Fruit fly (Drosophila melanogaster): ENCODE data around the gene GstD4.

DNA sequence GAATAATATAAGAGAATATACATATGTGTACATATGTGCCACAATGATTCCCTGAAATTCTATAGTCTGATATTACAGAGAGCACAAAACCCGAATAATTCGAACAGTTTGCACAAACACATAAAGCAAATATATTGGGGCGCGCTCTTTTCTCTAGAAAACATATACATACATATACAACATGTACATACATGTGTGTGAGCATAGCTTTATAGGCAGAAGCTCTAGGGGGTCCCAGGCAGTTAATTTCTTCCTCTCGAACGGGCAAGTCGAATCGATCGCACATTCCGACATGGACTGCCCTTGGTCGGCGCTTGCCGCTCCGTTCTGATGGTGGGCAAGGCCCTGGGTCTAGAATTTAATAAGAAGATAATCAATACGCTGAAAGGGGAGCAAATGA is 1.1 kb upstream of the GstD4 start, which contains the start of gene GstD3:
- no peak for TF ChIP-seq usp (GFP tag; optimal IDR thresholded peaks at IDR 0.05)
- no peak for TF ChIP-seq EcR (GFP tag; optimal IDR thresholded peaks at IDR 0.05)
